Worm (Caenorhabditis elegans): ENCODE results near the gene F14F9.8.

The F14F9.8 gene

DNA sequence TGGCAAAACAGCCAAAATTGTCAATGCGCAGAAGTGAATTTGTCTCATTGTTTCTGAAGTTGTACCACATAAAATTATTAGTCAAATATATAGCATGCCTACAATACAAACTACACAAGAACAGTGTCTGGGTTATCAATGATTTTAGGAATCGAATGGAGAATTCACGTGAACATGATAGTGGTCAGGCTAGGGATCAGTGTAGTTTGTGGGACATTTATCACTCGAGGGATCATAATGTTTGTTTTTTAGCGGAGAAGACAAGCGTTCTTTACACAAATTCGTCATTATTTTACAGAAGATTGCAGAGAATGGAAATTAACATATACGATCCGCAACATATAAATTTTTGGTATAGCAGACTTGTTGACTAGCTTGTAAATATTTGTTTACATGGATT is 47.1 kb downstream of the F14F9.8 start, which contains the start of gene ugt-51:
Gene ugt-51, minus strand, starts transcription at position 101 of the 400 bp plus-strand sequence.
- TF ChIP-seq ztf-16 (tag; optimal IDR thresholded peaks at IDR 0.05), result no peak
- no peak for TF ChIP-seq unc-86 (tag; optimal IDR thresholded peaks at IDR 0.05)
- TF ChIP-seq mec-3 (tag; optimal IDR thresholded peaks at IDR 0.05; ENCODE audit: borderline replicate concordance), result no peak
- TF ChIP-seq T23F11.4 (GFP tag; optimal IDR thresholded peaks at IDR 0.05), result no peak
- TF ChIP-seq ama-1 (optimal IDR thresholded peaks at IDR 0.05), result no peak
- no peak for TF ChIP-seq ceh-6 (GFP tag; optimal IDR thresholded peaks at IDR 0.05)
- no peak for TF ChIP-seq ceh-34 (tag; optimal IDR thresholded peaks at IDR 0.05)
- TF ChIP-seq hlh-6 (tag; optimal IDR thresholded peaks at IDR 0.05), result no peak
- TF ChIP-seq sox-2 (GFP tag; IDR thresholded peaks at IDR 0.05), result no peak
- TF ChIP-seq F13H6.1 (tag; optimal IDR thresholded peaks at IDR 0.05), result no peak
- no peak for TF ChIP-seq hlh-15 (tag; optimal IDR thresholded peaks at IDR 0.05)

DNA sequence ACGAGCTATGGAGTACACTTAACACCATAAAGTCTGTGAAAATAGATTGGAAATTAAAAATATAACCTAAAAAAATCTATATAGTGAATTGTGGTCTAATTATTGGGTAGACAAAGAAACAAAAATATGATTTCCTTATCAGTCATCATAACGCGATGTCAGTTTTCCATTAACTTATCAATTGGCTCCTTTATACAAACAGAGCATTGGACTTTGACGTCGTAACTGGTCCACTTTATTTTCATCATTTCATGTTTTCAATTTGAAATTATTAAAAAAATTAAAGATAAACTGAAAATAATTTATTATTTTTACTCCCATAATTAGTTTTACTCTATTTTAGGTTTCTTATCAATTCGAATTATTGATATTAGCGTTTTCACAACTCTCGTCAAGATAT is 47.9 kb downstream of the F14F9.8 start:
- TF ChIP-seq pha-2 (tag; optimal IDR thresholded peaks at IDR 0.05) (no peak), sdc-2 (tag; optimal IDR thresholded peaks at IDR 0.05) (no peak), elt-2 (tag; optimal IDR thresholded peaks at IDR 0.05) (peak; percentile 60)
